Worm (Caenorhabditis elegans): ENCODE results near the gene K10B3.5.

- TF ChIP-seq flt-1 (GFP tag; IDR thresholded peaks at IDR 0.05) (no peak), ama-1 (optimal IDR thresholded peaks at IDR 0.05) (no peak), ceh-13 (GFP tag; optimal IDR thresholded peaks at IDR 0.05) (no peak), F13C5.2 (tag; optimal IDR thresholded peaks at IDR 0.05) (peak; percentile 30), sea-1 (GFP tag; conservative IDR thresholded peaks at IDR 0.05) (no peak), tbx-11 (GFP tag; IDR thresholded peaks at IDR 0.05) (no peak), pes-1 (GFP tag; IDR thresholded peaks at IDR 0.05) (peak; percentile 52; the same call in 1 of the 2 replicates), hmbx-1 (tag; optimal IDR thresholded peaks at IDR 0.05) (no peak), aly-1 (tag; optimal IDR thresholded peaks at IDR 0.05) (no peak), tra-4 (tag; optimal IDR thresholded peaks at IDR 0.05) (no peak), hmg-4 (GFP tag; optimal IDR thresholded peaks at IDR 0.05) (peak; percentile 21), hnd-1 (tag; optimal IDR thresholded peaks at IDR 0.05) (no peak), ets-7 (tag; optimal IDR thresholded peaks at IDR 0.05) (no peak), ceh-36 (tag; optimal IDR thresholded peaks at IDR 0.05) (no peak)
These were observed 10.0 kb upstream of the K10B3.5 start, which contains the start of gene mai-1 for ce11 chrX:3116033-3116876.

All from whole organism, early embryonic.